Worm (Caenorhabditis elegans): ENCODE data around the gene F14H12.8.
"Not testable (repeated sequence)": the region's sequence is repeated elsewhere in the genome, so short reads cannot be mapped to it uniquely, and the experiment has no call there.

The F14H12.8 gene

DNA sequence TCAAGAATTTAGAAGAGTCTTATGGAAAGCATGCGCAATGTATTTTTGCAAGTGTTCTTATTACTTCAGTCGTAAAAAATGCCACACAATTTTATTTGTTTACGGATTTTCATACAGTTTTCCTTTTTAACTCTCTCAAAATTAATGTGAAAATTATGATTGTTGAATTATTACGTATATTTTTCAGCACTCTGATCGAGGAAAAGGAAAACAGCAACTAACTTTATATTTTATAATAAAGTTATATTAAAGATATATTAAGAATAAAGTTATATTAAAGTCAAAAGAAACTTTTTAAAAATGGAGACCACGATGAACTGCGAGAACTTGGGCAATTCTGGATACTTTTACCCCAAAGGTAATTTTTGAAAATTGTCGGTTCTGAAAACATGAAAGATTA lies 14.6 kb downstream of the F14H12.8 start, which contains the start of gene F14H12.2:
F14H12.2 (plus strand) TSS at position 301 of the 400 bp plus-strand sequence.
- TF ChIP-seq ztf-29 (GFP tag; IDR thresholded peaks at IDR 0.05) (no peak), med-1 (GFP tag; optimal IDR thresholded peaks at IDR 0.05; ENCODE audit: insufficient read depth) (no peak), ztf-23 (GFP tag; IDR thresholded peaks at IDR 0.05) (no peak)

DNA sequence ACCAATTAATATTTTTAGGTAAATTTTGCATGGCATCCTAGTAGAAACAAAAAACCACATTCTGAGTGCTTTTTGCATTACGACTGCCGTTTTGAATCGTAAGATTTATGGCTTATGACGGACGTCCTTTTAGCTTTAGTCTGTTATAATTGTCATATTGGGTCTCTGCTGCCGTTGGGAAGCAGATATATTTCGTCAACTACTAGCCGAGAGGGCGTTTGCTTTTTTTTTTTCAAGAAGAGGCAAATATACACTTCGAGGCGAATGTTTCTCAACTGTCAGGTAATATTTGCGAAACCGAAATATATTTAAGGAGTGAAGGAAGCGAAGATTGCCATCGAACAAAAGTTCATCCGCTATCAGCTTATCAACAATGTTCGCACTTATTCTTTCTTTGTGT lies 20.9 kb downstream of the F14H12.8 start, which contains the start of gene F14H12.3:
F14H12.3 (plus strand) TSS at position 301 of the 400 bp plus-strand sequence.
- TF ChIP-seq flt-1 (GFP tag; IDR thresholded peaks at IDR 0.05) (no peak), ztf-29 (GFP tag; IDR thresholded peaks at IDR 0.05) (no peak), klf-2 (GFP tag; conservative IDR thresholded peaks at IDR 0.05) (no peak), tab-1 (GFP tag; IDR thresholded peaks at IDR 0.05) (no peak), med-1 (GFP tag; optimal IDR thresholded peaks at IDR 0.05; ENCODE audit: insufficient read depth) (no peak), T22C8.4 (GFP tag; IDR thresholded peaks at IDR 0.05) (no peak), ref-1 (GFP tag; conservative IDR thresholded peaks at IDR 0.05) (no peak), ztf-23 (GFP tag; IDR thresholded peaks at IDR 0.05) (no peak), cog-1 (tag; optimal IDR thresholded peaks at IDR 0.05) (no peak)

ce11 chrX:4342730-4343129 lies 22.0 kb downstream of the F14H12.8 start:
- no peak for TF ChIP-seq ref-1 (GFP tag; conservative IDR thresholded peaks at IDR 0.05)
- no peak for TF ChIP-seq klf-2 (GFP tag; conservative IDR thresholded peaks at IDR 0.05)
- no peak for TF ChIP-seq med-1 (GFP tag; optimal IDR thresholded peaks at IDR 0.05; ENCODE audit: insufficient read depth)
- no peak for TF ChIP-seq cog-1 (tag; optimal IDR thresholded peaks at IDR 0.05)
- TF ChIP-seq T22C8.4 (GFP tag; IDR thresholded peaks at IDR 0.05) = no peak

- not testable (repeated sequence) for TF ChIP-seq klf-2 (GFP tag; conservative IDR thresholded peaks at IDR 0.05); T22C8.4 (GFP tag; IDR thresholded peaks at IDR 0.05); ref-1 (GFP tag; conservative IDR thresholded peaks at IDR 0.05)
These were observed 25.4 kb downstream of the F14H12.8 start, which contains the start of gene cst-1 for ce11 chrX:4339332-4339731. cst-1 (plus strand) TSS chrX:4339632.

DNA sequence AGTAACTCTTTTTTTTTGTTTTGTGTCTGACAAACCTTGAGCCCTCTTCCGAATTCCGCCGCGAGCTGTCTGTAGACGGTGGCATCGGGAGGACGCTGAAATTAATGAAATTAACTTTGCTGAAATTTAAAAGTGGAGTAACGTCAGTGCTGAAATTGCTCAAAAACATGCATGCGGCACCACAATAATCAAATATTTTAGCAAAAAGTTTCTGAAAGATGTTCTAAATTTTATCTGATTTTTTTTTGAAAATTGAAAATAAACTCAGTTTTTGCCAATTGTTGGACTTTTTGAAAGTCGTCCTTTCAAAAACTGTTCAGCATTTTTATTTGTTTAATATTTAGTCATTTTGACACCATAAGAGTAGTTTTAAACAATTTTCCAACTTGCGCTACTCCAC lies 28.8 kb downstream of the F14H12.8 start, which contains the start of gene cst-2:
cst-2 (minus strand) TSS at position 101 of the 400 bp plus-strand sequence.
- not testable (repeated sequence) for TF ChIP-seq flt-1 (GFP tag; IDR thresholded peaks at IDR 0.05); klf-2 (GFP tag; conservative IDR thresholded peaks at IDR 0.05); ref-1 (GFP tag; conservative IDR thresholded peaks at IDR 0.05)

- not testable (repeated sequence) for TF ChIP-seq tab-1 (GFP tag; IDR thresholded peaks at IDR 0.05); klf-2 (GFP tag; conservative IDR thresholded peaks at IDR 0.05); flt-1 (GFP tag; IDR thresholded peaks at IDR 0.05)
These were observed 32.5 kb downstream of the F14H12.8 start, which contains the start of gene C24A8.6 for ce11 chrX:4332305-4332704. C24A8.6 (minus strand) TSS chrX:4332405.

DNA sequence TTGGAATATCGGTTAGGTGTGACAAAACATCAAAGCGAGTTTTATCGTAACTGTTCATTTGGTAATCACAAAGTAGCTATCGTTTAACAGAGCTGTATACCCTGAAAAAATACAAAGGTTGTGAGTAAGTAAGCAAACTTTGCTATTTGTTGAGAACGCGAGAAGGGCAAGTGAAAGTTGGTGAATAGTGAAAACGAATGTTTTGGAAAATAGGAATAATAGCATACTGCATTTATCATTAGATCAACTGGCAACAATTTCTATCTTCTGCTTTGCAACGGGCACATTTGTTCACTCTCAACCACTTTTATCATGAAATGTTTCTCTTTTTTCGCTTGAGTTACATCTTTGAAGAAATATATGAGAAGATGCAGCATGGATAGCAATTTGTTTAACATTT lies 36.0 kb downstream of the F14H12.8 start, which contains the start of gene C24A8.5:
C24A8.5 (minus strand) TSS at position 101 of the 400 bp plus-strand sequence.
- no peak for TF ChIP-seq ztf-23 (GFP tag; IDR thresholded peaks at IDR 0.05)
- TF ChIP-seq T22C8.4 (GFP tag; IDR thresholded peaks at IDR 0.05) = no peak
- no peak for TF ChIP-seq flt-1 (GFP tag; IDR thresholded peaks at IDR 0.05)
- no peak for TF ChIP-seq med-1 (GFP tag; optimal IDR thresholded peaks at IDR 0.05; ENCODE audit: insufficient read depth)
- TF ChIP-seq klf-2 (GFP tag; conservative IDR thresholded peaks at IDR 0.05) = no peak

ce11 chrX:4322847-4323455 lies 41.8 kb downstream of the F14H12.8 start:
- no peak for TF ChIP-seq cog-1 (tag; optimal IDR thresholded peaks at IDR 0.05)
- TF ChIP-seq ref-1 (GFP tag; conservative IDR thresholded peaks at IDR 0.05) = no peak
- TF ChIP-seq ztf-23 (GFP tag; IDR thresholded peaks at IDR 0.05) = no peak
- no peak for TF ChIP-seq tab-1 (GFP tag; IDR thresholded peaks at IDR 0.05)
- no peak for TF ChIP-seq flt-1 (GFP tag; IDR thresholded peaks at IDR 0.05)
- TF ChIP-seq med-1 (GFP tag; optimal IDR thresholded peaks at IDR 0.05; ENCODE audit: insufficient read depth) = no peak
- TF ChIP-seq ztf-29 (GFP tag; IDR thresholded peaks at IDR 0.05) = no peak
- TF ChIP-seq klf-2 (GFP tag; conservative IDR thresholded peaks at IDR 0.05) = no peak
- no peak for TF ChIP-seq T22C8.4 (GFP tag; IDR thresholded peaks at IDR 0.05)

ce11 chrX:4320563-4320962 lies 44.2 kb downstream of the F14H12.8 start, which contains the start of gene dop-6:
dop-6 (plus strand) TSS chrX:4320863.
- TF ChIP-seq ztf-23 (GFP tag; IDR thresholded peaks at IDR 0.05) = no peak
- no peak for TF ChIP-seq tab-1 (GFP tag; IDR thresholded peaks at IDR 0.05)
- TF ChIP-seq T22C8.4 (GFP tag; IDR thresholded peaks at IDR 0.05) = no peak
- no peak for TF ChIP-seq ztf-29 (GFP tag; IDR thresholded peaks at IDR 0.05)
- no peak for TF ChIP-seq med-1 (GFP tag; optimal IDR thresholded peaks at IDR 0.05; ENCODE audit: insufficient read depth)
- no peak for TF ChIP-seq klf-2 (GFP tag; conservative IDR thresholded peaks at IDR 0.05)
- TF ChIP-seq cog-1 (tag; optimal IDR thresholded peaks at IDR 0.05) = no peak
- no peak for TF ChIP-seq ref-1 (GFP tag; conservative IDR thresholded peaks at IDR 0.05)
- TF ChIP-seq flt-1 (GFP tag; IDR thresholded peaks at IDR 0.05) = no peak

DNA sequence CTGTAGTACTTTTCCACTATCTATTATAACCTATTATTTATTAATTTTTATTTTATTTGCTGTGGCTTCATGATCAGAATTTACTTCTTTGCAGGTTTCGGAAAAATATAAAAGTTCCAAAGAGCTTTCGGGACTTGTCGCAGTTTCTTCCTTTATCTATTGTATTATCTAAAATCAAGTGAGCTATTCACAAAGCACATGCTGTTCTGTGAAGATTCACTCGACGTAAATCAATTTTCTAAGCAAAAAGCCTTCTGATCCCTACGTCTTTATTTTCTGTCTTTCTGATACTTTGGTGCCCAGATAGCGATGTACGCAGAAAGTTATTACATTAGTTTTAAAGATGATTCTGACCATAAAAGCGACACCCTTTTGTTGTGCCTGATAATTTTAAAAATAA lies 47.7 kb downstream of the F14H12.8 start:
- no peak for TF ChIP-seq ztf-23 (GFP tag; IDR thresholded peaks at IDR 0.05)
- no peak for TF ChIP-seq tab-1 (GFP tag; IDR thresholded peaks at IDR 0.05)

ce11 chrX:4314939-4315338 lies 49.8 kb downstream of the F14H12.8 start:
- TF ChIP-seq ztf-29 (GFP tag; IDR thresholded peaks at IDR 0.05) = no peak
- TF ChIP-seq klf-2 (GFP tag; conservative IDR thresholded peaks at IDR 0.05) = no peak
- no peak for TF ChIP-seq cog-1 (tag; optimal IDR thresholded peaks at IDR 0.05)
- no peak for TF ChIP-seq T22C8.4 (GFP tag; IDR thresholded peaks at IDR 0.05)
- no peak for TF ChIP-seq med-1 (GFP tag; optimal IDR thresholded peaks at IDR 0.05; ENCODE audit: insufficient read depth)
- no peak for TF ChIP-seq tab-1 (GFP tag; IDR thresholded peaks at IDR 0.05)
- TF ChIP-seq ref-1 (GFP tag; conservative IDR thresholded peaks at IDR 0.05) = no peak
- TF ChIP-seq ztf-23 (GFP tag; IDR thresholded peaks at IDR 0.05) = no peak
- no peak for TF ChIP-seq flt-1 (GFP tag; IDR thresholded peaks at IDR 0.05)
